Worm (Caenorhabditis elegans): ENCODE measurements around the gene grd-5.

DNA sequence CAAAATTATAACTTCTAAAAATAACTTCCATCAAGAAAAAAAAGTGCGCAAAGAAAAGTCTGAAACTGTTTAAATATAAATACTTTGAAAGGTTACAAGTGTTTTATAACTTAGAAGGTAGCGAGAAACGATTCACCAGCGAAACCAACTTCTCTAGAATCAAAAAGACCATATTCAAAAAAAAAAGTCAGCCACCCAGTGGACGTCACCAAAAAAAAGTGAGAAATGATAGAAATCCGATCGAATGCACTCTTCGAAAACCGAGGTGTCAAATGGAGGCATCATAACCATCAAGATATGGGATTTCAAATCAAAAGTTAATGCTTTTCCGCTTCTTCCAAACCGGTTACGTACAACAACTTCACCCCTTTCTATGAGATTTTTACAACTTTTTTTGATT lies 32.4 kb upstream of the grd-5 start:
- TF ChIP-seq nhr-11 (tag; optimal IDR thresholded peaks at IDR 0.05) (no peak), ceh-82 (tag; optimal IDR thresholded peaks at IDR 0.05) (no peak), nhr-28 (tag; optimal IDR thresholded peaks at IDR 0.05) (no peak), lin-13 (GFP tag; optimal IDR thresholded peaks at IDR 0.05) (no peak), unc-62 (GFP tag; optimal IDR thresholded peaks at IDR 0.05) (no peak), skn-1 (tag; optimal IDR thresholded peaks at IDR 0.05) (no peak), fos-1 (tag; optimal IDR thresholded peaks at IDR 0.05) (no peak), vab-15 (tag; optimal IDR thresholded peaks at IDR 0.05) (no peak), egl-27 (tag; optimal IDR thresholded peaks at IDR 0.05) (no peak), zag-1 (tag; optimal IDR thresholded peaks at IDR 0.05) (no peak), aly-2 (tag; optimal IDR thresholded peaks at IDR 0.05) (no peak), mdl-1 (tag; optimal IDR thresholded peaks at IDR 0.05) (no peak)
